Worm (Caenorhabditis elegans) whole organism, L4 larva: ENCODE data around the gene D1086.18.
"Not testable (repeated sequence)": the region's sequence is repeated elsewhere in the genome, so short reads cannot be mapped to it uniquely, and the experiment has no call there.

ENCODE experiments used
- D1046.2 ChIP-seq: fragments of 200-800 bp; sonication (Bioruptor generic); IDR thresholded peaks from 2 replicates; pipeline ENCODE4 v1.3.6; 2022; ENCODE audit warnings: missing genetic modification characterization, missing compliant biosample characterization
- F37D6.2 ChIP-seq: sonication (generic microtip); optimal IDR thresholded peaks from 2 replicates; lab custom pipeline; 2016; ENCODE audit warnings: mild to moderate bottlenecking, missing genetic modification characterization, missing compliant biosample characterization
- T20F7.1 ChIP-seq: fragments of 200-800 bp; sonication (Bioruptor generic); optimal IDR thresholded peaks from 2 replicates; lab custom pipeline; 2018; ENCODE audit warnings: mild to moderate bottlenecking, missing genetic modification characterization, missing compliant biosample characterization
- Y105C5A.15 ChIP-seq: fragments of 200-800 bp; sonication (Bioruptor generic); IDR thresholded peaks from 2 replicates; pipeline ENCODE4 v1.3.6; 2022; ENCODE audit warnings: missing genetic modification characterization, missing compliant biosample characterization
- Y75B8A.6 ChIP-seq: fragments of 200-800 bp; sonication (Bioruptor generic); IDR thresholded peaks from 2 replicates; pipeline ENCODE4 v1.3.6; 2022; ENCODE audit warnings: missing genetic modification reagents, missing genetic modification characterization, missing compliant biosample characterization
- ZK337.2 ChIP-seq: fragments of 200-800 bp; sonication (Bioruptor generic); IDR thresholded peaks from 2 replicates; pipeline ENCODE4 v1.3.6; 2022; ENCODE audit warnings: missing genetic modification reagents, missing genetic modification characterization, missing compliant biosample characterization
- aha-1 ChIP-seq: fragments of 150-350 bp; peaks from one replicate; lab custom pipeline; 2014; ENCODE audit warnings: missing biosample characterization, missing genetic modification characterization
- ceh-20 ChIP-seq: fragments of 200-800 bp; sonication (Bioruptor generic); IDR thresholded peaks from 2 replicates; pipeline ENCODE4 v1.3.6; 2022; ENCODE audit warnings: missing genetic modification reagents, missing genetic modification characterization, missing compliant biosample characterization
- ceh-44 ChIP-seq: fragments of 200-800 bp; sonication (Bioruptor generic); IDR thresholded peaks from 2 replicates; pipeline ENCODE4 v1.3.6; 2022; ENCODE audit warnings: missing genetic modification reagents, missing genetic modification characterization, missing compliant biosample characterization
- dmd-6 ChIP-seq: fragments of 200-800 bp; sonication (Bioruptor generic); IDR thresholded peaks from 2 replicates; pipeline ENCODE4 v1.3.6; 2022; ENCODE audit warnings: missing genetic modification reagents, missing genetic modification characterization, missing compliant biosample characterization
- dpl-1 ChIP-seq: fragments of 150-350 bp; optimal IDR thresholded peaks from 2 replicates; lab custom pipeline; 2014; ENCODE audit warnings: missing biosample characterization, missing genetic modification reagents, missing genetic modification characterization
- dve-1 ChIP-seq: sonication (generic microtip); optimal IDR thresholded peaks from 2 replicates; lab custom pipeline; 2017; ENCODE audit warnings: antibody characterized with exemption, mild to moderate bottlenecking, missing genetic modification characterization, missing compliant biosample characterization; ENCODE audit not compliant: insufficient read depth
- hif-1 ChIP-seq, 2 experiments: sonication (generic microtip); optimal IDR thresholded peaks; 2 replicates each; lab custom pipeline; 2016 to 2017; ENCODE audit warnings: missing compliant biosample characterization in 2 of 2, missing genetic modification characterization in 2 of 2, missing genetic modification reagents in 2 of 2, missing genotype in 2 of 2, mild to moderate bottlenecking in 1 of 2
- hlh-11 ChIP-seq: fragments of 200-800 bp; sonication (Bioruptor generic); optimal IDR thresholded peaks from 2 replicates; lab custom pipeline; 2018; ENCODE audit warnings: mild to moderate bottlenecking, missing genetic modification characterization, missing compliant biosample characterization
- hmg-1.1 ChIP-seq: fragments of 200-800 bp; sonication (Bioruptor generic); IDR thresholded peaks from 2 replicates; pipeline ENCODE4 v1.3.6; 2022; ENCODE audit warnings: missing genetic modification reagents, missing genetic modification characterization, missing compliant biosample characterization
- jun-1 ChIP-seq: fragments of 150-350 bp; optimal IDR thresholded peaks from 2 replicates; lab custom pipeline; 2014; ENCODE audit warnings: missing biosample characterization, missing genetic modification reagents, missing genetic modification characterization
- lin-29 ChIP-seq: fragments of 200-800 bp; sonication (Bioruptor generic); IDR thresholded peaks from 2 replicates; pipeline ENCODE4 v1.3.6; 2022; ENCODE audit warnings: missing genetic modification reagents, missing genetic modification characterization, missing compliant biosample characterization
- lin-38 ChIP-seq: fragments of 200-800 bp; sonication (Bioruptor generic); IDR thresholded peaks from 2 replicates; pipeline ENCODE4 v1.3.6; 2022; ENCODE audit warnings: missing genetic modification reagents, missing genetic modification characterization, missing compliant biosample characterization
- madf-5 ChIP-seq, 2 experiments: fragments of 200-800 bp; sonication (Bioruptor generic); IDR thresholded peaks; 2 replicates each; pipeline ENCODE4 v1.3.6; 2022; ENCODE audit warnings: missing compliant biosample characterization in 2 of 2, missing genetic modification characterization in 2 of 2
- mdl-1 ChIP-seq, 2 experiments: fragments of 150-350 bp in 1 of 2; sonication (generic microtip) in 1 of 2; optimal IDR thresholded peaks; 2 replicates each; lab custom pipeline; 2014 to 2017; ENCODE audit warnings: missing biosample characterization in 2 of 2, missing genetic modification characterization in 2 of 2
- mep-1 ChIP-seq: fragments of 150-350 bp; sonication (generic microtip); optimal IDR thresholded peaks from 3 replicates; lab custom pipeline; 2014; ENCODE audit warnings: missing biosample characterization, missing genetic modification characterization
- mxl-2 ChIP-seq: fragments of 200-800 bp; sonication (Bioruptor generic); conservative IDR thresholded peaks from 2 replicates; pipeline ENCODE4 v1.3.6; 2022; ENCODE audit warnings: missing genetic modification reagents, missing genetic modification characterization, missing compliant biosample characterization
- mxl-3 ChIP-seq: fragments of 200-800 bp; sonication (Bioruptor generic); optimal IDR thresholded peaks from 2 replicates; lab custom pipeline; 2018; ENCODE audit warnings: mild to moderate bottlenecking, missing genetic modification characterization, missing compliant biosample characterization
- nhr-10 ChIP-seq: fragments of 150-350 bp; optimal IDR thresholded peaks from 2 replicates; lab custom pipeline; 2014; ENCODE audit warnings: missing biosample characterization, missing genetic modification characterization
- nhr-102 ChIP-seq: sonication (generic microtip); optimal IDR thresholded peaks from 2 replicates; lab custom pipeline; 2016; ENCODE audit warnings: mild to moderate bottlenecking, missing genetic modification characterization, moderate library complexity, missing compliant biosample characterization
- nhr-11 ChIP-seq: fragments of 150-350 bp; optimal IDR thresholded peaks from 2 replicates; lab custom pipeline; 2014; ENCODE audit warnings: missing biosample characterization, missing genetic modification characterization
- nhr-25 ChIP-seq: sonication (generic microtip); optimal IDR thresholded peaks from 2 replicates; lab custom pipeline; 2017; ENCODE audit warnings: missing genetic modification characterization, mild to moderate bottlenecking, missing compliant biosample characterization, antibody characterized with exemption, moderate library complexity, borderline replicate concordance; ENCODE audit not compliant: insufficient read depth
- nhr-28 ChIP-seq: fragments of 150-350 bp; optimal IDR thresholded peaks from 2 replicates; lab custom pipeline; 2014; ENCODE audit warnings: missing biosample characterization, missing genetic modification characterization
- nhr-41 ChIP-seq: fragments of 200-800 bp; sonication (Bioruptor generic); IDR thresholded peaks from 2 replicates; pipeline ENCODE4 v1.3.6; 2022; ENCODE audit warnings: missing genetic modification reagents, missing genetic modification characterization, missing compliant biosample characterization
- nhr-42 ChIP-seq: fragments of 200-800 bp; sonication (Bioruptor generic); IDR thresholded peaks from 2 replicates; pipeline ENCODE4 v1.3.6; 2022; ENCODE audit warnings: missing genetic modification characterization, missing compliant biosample characterization
- nhr-48 ChIP-seq: sonication (generic microtip); optimal IDR thresholded peaks from 2 replicates; lab custom pipeline; 2016; ENCODE audit warnings: mild to moderate bottlenecking, missing genetic modification characterization, missing compliant biosample characterization
- nhr-6 ChIP-seq: fragments of 150-350 bp; optimal IDR thresholded peaks from 2 replicates; lab custom pipeline; 2014; ENCODE audit warnings: missing biosample characterization, missing genetic modification characterization
- pha-4 ChIP-seq, 2 experiments: fragments of 150-350 bp in 1 of 2; fragments of 200-800 bp in 1 of 2; sonication (Bioruptor generic) in 1 of 2; IDR thresholded peaks in 1 of 2; optimal IDR thresholded peaks in 1 of 2; 2 replicates each; pipeline versions ENCODE4 v1.3.6 to Lab custom; 2014 to 2022; ENCODE audit warnings: missing genetic modification characterization in 2 of 2, missing genetic modification reagents in 2 of 2, missing biosample characterization in 1 of 2, missing compliant biosample characterization in 1 of 2
- saeg-2 ChIP-seq: fragments of 200-800 bp; sonication (Bioruptor generic); IDR thresholded peaks from 2 replicates; pipeline ENCODE4 v1.3.6; 2022; ENCODE audit warnings: missing genetic modification reagents, missing genetic modification characterization, missing compliant biosample characterization
- sdz-12 ChIP-seq: fragments of 200-800 bp; sonication (Bioruptor generic); optimal IDR thresholded peaks from 2 replicates; lab custom pipeline; 2018; ENCODE audit warnings: mild to moderate bottlenecking, missing genetic modification characterization, missing compliant biosample characterization
- set-16 ChIP-seq: fragments of 200-800 bp; sonication (Bioruptor generic); IDR thresholded peaks from 2 replicates; pipeline ENCODE4 v1.3.6; 2022; ENCODE audit warnings: missing genetic modification reagents, missing genetic modification characterization, missing compliant biosample characterization
- unc-130 ChIP-seq: sonication (generic microtip); optimal IDR thresholded peaks from 2 replicates; lab custom pipeline; 2016; ENCODE audit warnings: missing genetic modification reagents, missing genetic modification characterization, missing compliant biosample characterization
- unc-62 ChIP-seq, 3 experiments: fragments of 150-350 bp in 1 of 3; sonication (generic microtip); optimal IDR thresholded peaks in 2 of 3; peaks in 1 of 3; 1 replicate in 1 of 3; 2 replicates in 2 of 3; lab custom pipeline; 2014 to 2017; ENCODE audit warnings: missing biosample characterization in 3 of 3, missing genetic modification characterization in 3 of 3, missing genetic modification reagents in 3 of 3, missing genotype in 1 of 3
- vab-7 ChIP-seq: fragments of 200-800 bp; sonication (Bioruptor generic); IDR thresholded peaks from 2 replicates; pipeline ENCODE4 v1.3.6; 2022; ENCODE audit warnings: missing genetic modification reagents, missing genetic modification characterization, missing compliant biosample characterization
- zfp-2 ChIP-seq: sonication (generic microtip); optimal IDR thresholded peaks from 2 replicates; lab custom pipeline; 2016; ENCODE audit warnings: mild to moderate bottlenecking, missing genetic modification characterization, missing compliant biosample characterization
- zip-11 ChIP-seq: fragments of 200-800 bp; sonication (Bioruptor generic); IDR thresholded peaks from 2 replicates; pipeline ENCODE4 v1.3.6; 2022; ENCODE audit warnings: missing genetic modification characterization, missing compliant biosample characterization
- zip-2 ChIP-seq: fragments of 150-350 bp; optimal IDR thresholded peaks from 2 replicates; lab custom pipeline; 2014; ENCODE audit warnings: missing biosample characterization, missing genetic modification characterization

D1086.18 gene

ce11 chrV:14055097-14055496 is 30.6 kb upstream of the D1086.18 start (continued):
- TF ChIP-seq mdl-1 (tag; optimal IDR thresholded peaks at IDR 0.05; lab: Kevin White, UChicago) (peak in 1 of 2 experiments; percentile 40), hif-1 (tag; optimal IDR thresholded peaks at IDR 0.05; lab: Kevin White, UChicago) (peak; percentile 61 to 94), nhr-11 (tag; lab: Kevin White, UChicago) (peak; percentile 61), nhr-25 (tag; lab: Kevin White, UChicago) (peak; percentile 55), jun-1 (peak; percentile 39), nhr-48 (tag; lab: Kevin White, UChicago) (peak; percentile 90), nhr-102 (tag; lab: Kevin White, UChicago) (peak; percentile 95), nhr-10 (tag; lab: Kevin White, UChicago) (peak; percentile 35), F37D6.2 (tag; lab: Kevin White, UChicago) (peak; percentile 91), dmd-6 (peak; percentile 99), ceh-20 (peak; percentile 98), unc-130 (GFP tag; lab: Kevin White, UChicago) (peak; percentile 81), set-16 (GFP tag; lab: Robert Waterston, UW) (peak; percentile 78), zip-2 (tag; lab: Kevin White, UChicago) (peak; percentile 69), ZK337.2 (peak; percentile 99), dpl-1 (GFP tag; lab: Kevin White, UChicago) (peak; percentile 90), mxl-3 (peak; percentile 85), T20F7.1 (peak; percentile 89), nhr-41 (GFP tag; lab: Robert Waterston, UW) (peak; percentile 74; the same call in 1 of the 2 replicates), hmg-1.1 (peak; percentile 92), Y105C5A.15 (peak; percentile 89; the same call in 1 of the 2 replicates), zfp-2 (tag; lab: Kevin White, UChicago) (peak; percentile 42), vab-7 (GFP tag; lab: Robert Waterston, UW) (peak; percentile 94), zip-11 (GFP tag; lab: Robert Waterston, UW) (0 out of 2 replicates have a peak, but pooled peaks have one; percentile 34), nhr-6 (tag; lab: Kevin White, UChicago) (peak; percentile 87), mxl-2 (GFP tag; lab: Robert Waterston, UW) (peak; percentile 88), lin-29 (peak; percentile 83), pha-4 (GFP tag; IDR thresholded peaks at IDR 0.05; lab: Robert Waterston, UW) (peak; percentile 96), nhr-42 (GFP tag; lab: Robert Waterston, UW) (peak; percentile 97), dve-1 (tag; lab: Kevin White, UChicago) (peak; percentile 93), lin-38 (GFP tag; lab: Robert Waterston, UW) (peak; percentile 98), saeg-2 (peak; percentile 95), ceh-44 (GFP tag; lab: Robert Waterston, UW) (peak; percentile 96), Y75B8A.6 (GFP tag; lab: Robert Waterston, UW) (peak; percentile 91; the same call in 1 of the 2 replicates), unc-62 (GFP tag; optimal IDR thresholded peaks at IDR 0.05 in 1 of 2; lab: Kevin White, UChicago) (peak in 1 of 2 experiments; percentile 99), sdz-12 (GFP tag; lab: Kevin White, UChicago) (peak; percentile 85), madf-5 (GFP tag; IDR thresholded peaks at IDR 0.05; lab: Robert Waterston, UW) (peak; percentile 55 to 97; a peak in 3 of 4 replicates), mep-1 (peak; percentile 90), D1046.2 (GFP tag; lab: Robert Waterston, UW) (peak; percentile 96), nhr-28 (tag; lab: Kevin White, UChicago) (peak; percentile 72), hlh-11 (tag; lab: Kevin White, UChicago) (peak; percentile 95), aha-1 (tag; lab: Kevin White, UChicago) (peak; percentile 97)
- not testable (repeated sequence) for TF ChIP-seq pha-4, unc-62 (tag; optimal IDR thresholded peaks at IDR 0.05; lab: Kevin White, UChicago)
